Worm (Caenorhabditis elegans): Measurements from ENCODE around the gene K09G1.2.
A peak's percentile ranks its signal among the peaks of the same experiment; 100 is the strongest.

DNA sequence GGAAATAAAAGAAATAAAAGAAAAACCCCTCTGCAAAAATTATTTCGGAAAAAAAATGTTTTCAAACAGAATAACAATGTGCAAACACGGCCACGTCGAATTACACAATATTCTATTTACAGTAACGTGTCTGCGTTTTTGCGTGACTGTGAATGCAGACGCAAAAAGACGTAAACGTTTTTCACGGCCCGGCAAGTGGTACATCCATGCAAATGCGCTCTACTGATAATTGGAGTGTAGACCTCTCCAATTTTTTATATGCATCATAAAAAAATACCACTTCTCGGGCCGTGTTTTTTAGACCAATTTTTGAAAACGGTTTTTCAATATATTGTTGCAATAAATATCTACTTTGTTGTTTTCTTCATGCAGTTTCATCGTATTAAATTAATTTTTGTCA lies 41.0 kb upstream of the K09G1.2 start, which contains the start of gene nstp-10:
- TF ChIP-seq dao-5 (tag; optimal IDR thresholded peaks at IDR 0.05) (no peak), W03F9.2 (tag; optimal IDR thresholded peaks at IDR 0.05) (peak; percentile 65), him-1 (tag; optimal IDR thresholded peaks at IDR 0.05) (no peak)

Data from whole organism, L4/young adult.